Fruit fly (Drosophila melanogaster): ENCODE measurements around the gene GstZ2.

GstZ2 gene

dm6 chr3R:9504355-9504754, 43.9 kb upstream of the GstZ2 start, which contains the start of gene CG8149 (continued):
- TF ChIP-seq unc-4 (GFP tag; IDR thresholded peaks at IDR 0.05; ENCODE audit: partially characterized antibody) (peak; percentile 97), CG13624 (GFP tag; optimal IDR thresholded peaks at IDR 0.05) (no peak), salm (tag; optimal IDR thresholded peaks at IDR 0.05) (peak; percentile 20), Ssrp (tag; optimal IDR thresholded peaks at IDR 0.05) (peak; percentile 15), hbn (GFP tag; IDR thresholded peaks at IDR 0.05; ENCODE audit: partially characterized antibody) (peak; percentile 84), mam (GFP tag; optimal IDR thresholded peaks at IDR 0.05) (peak; percentile 37), Elba2 (GFP tag; optimal IDR thresholded peaks at IDR 0.05) (no peak), CG1603 (tag; optimal IDR thresholded peaks at IDR 0.05) (peak; percentile 35), D19B (GFP tag; optimal IDR thresholded peaks at IDR 0.05) (no peak), cato (GFP tag; optimal IDR thresholded peaks at IDR 0.05; ENCODE audit: borderline replicate concordance) (no peak), pzg (GFP tag; optimal IDR thresholded peaks at IDR 0.05) (peak; percentile 76), Myb (GFP tag; optimal IDR thresholded peaks at IDR 0.05) (peak; percentile 8), B-H2 (GFP tag; optimal IDR thresholded peaks at IDR 0.05) (peak; percentile 51), nau (GFP tag; optimal IDR thresholded peaks at IDR 0.05) (peak; percentile 4), knrl (GFP tag; IDR thresholded peaks at IDR 0.05; ENCODE audit: partially characterized antibody) (peak; percentile 98), bbx (GFP tag; IDR thresholded peaks at IDR 0.05; ENCODE audit: partially characterized antibody) (peak; percentile 93), CG31441 (GFP tag; IDR thresholded peaks at IDR 0.05) (peak; percentile 45; the same call in 1 of the 2 replicates), schlank (tag; optimal IDR thresholded peaks at IDR 0.05) (no peak), CG13296 (GFP tag; optimal IDR thresholded peaks at IDR 0.05) (no peak), bab2 (GFP tag; optimal IDR thresholded peaks at IDR 0.05) (peak; percentile 33), chinmo (GFP tag; IDR thresholded peaks at IDR 0.05; ENCODE audit: partially characterized antibody) (0 out of 4 replicates have a peak, but pooled peaks have one; percentile 36), CG14710 (tag; optimal IDR thresholded peaks at IDR 0.05) (peak; percentile 86), CG1233 (GFP tag; optimal IDR thresholded peaks at IDR 0.05) (peak; percentile 18), CG8924 (tag; optimal IDR thresholded peaks at IDR 0.05) (peak; percentile 72), CG4617 (GFP tag; optimal IDR thresholded peaks at IDR 0.05; ENCODE audit: borderline replicate concordance) (peak; percentile 43), CG13424 (tag; optimal IDR thresholded peaks at IDR 0.05) (peak; percentile 44), sug (tag; optimal IDR thresholded peaks at IDR 0.05) (peak; percentile 41), CG42726 (GFP tag; IDR thresholded peaks at IDR 0.05; ENCODE audit: partially characterized antibody) (peak; percentile 81; the same call in 1 of the 2 replicates), HmgZ (tag; optimal IDR thresholded peaks at IDR 0.05) (peak; percentile 21), pita (GFP tag; optimal IDR thresholded peaks at IDR 0.05) (peak; percentile 56), HLH4C (GFP tag; IDR thresholded peaks at IDR 0.05; ENCODE audit: partially characterized antibody) (peak; percentile 88), CG12659 (GFP tag; optimal IDR thresholded peaks at IDR 0.05) (peak; percentile 78), CoRest (tag; optimal IDR thresholded peaks at IDR 0.05) (peak; percentile 52), Dref (GFP tag; IDR thresholded peaks at IDR 0.05) (peak; percentile 82), dysf (GFP tag; IDR thresholded peaks at IDR 0.05) (no peak), hkb (optimal IDR thresholded peaks at IDR 0.05) (no peak), hkb (GFP tag; IDR thresholded peaks at IDR 0.05) (no peak), lola (GFP tag; optimal IDR thresholded peaks at IDR 0.05) (peak in 1 of 3 experiments; percentile 46), z (GFP tag; IDR thresholded peaks at IDR 0.05) (no peak), CG10366 (GFP tag; IDR thresholded peaks at IDR 0.05) (no peak), Oli (tag; optimal IDR thresholded peaks at IDR 0.05) (no peak), Lhr (GFP tag; optimal IDR thresholded peaks at IDR 0.05) (peak; percentile 51), CHES-1-like (GFP tag; optimal IDR thresholded peaks at IDR 0.05) (peak; percentile 1), Blimp-1 (GFP tag; optimal IDR thresholded peaks at IDR 0.05) (no peak), ttk (GFP tag; IDR thresholded peaks at IDR 0.05) (no peak), Dll (GFP tag; IDR thresholded peaks at IDR 0.05; ENCODE audit: partially characterized antibody) (peak; percentile 97), row (GFP tag; IDR thresholded peaks at IDR 0.05) (peak; percentile 60), CG15696 (tag; optimal IDR thresholded peaks at IDR 0.05) (peak; percentile 8), rib (GFP tag; IDR thresholded peaks at IDR 0.05) (no peak)
